Fruit fly (Drosophila melanogaster) whole organism, embryonic: ENCODE data around the gene CG4291.

Experiments
- Antp ChIP-seq: fragments of 200-800 bp; sonication (Bioruptor generic); optimal IDR thresholded peaks from 3 replicates; lab custom pipeline; 2016; ENCODE audit warnings: missing biosample characterization, missing genetic modification characterization
- CG10979 ChIP-seq: fragments of 200-800 bp; sonication (Bioruptor generic); optimal IDR thresholded peaks from 2 replicates; lab custom pipeline; 2018; ENCODE audit warnings: missing biosample characterization, mild to moderate bottlenecking, missing genetic modification characterization, moderate library complexity
- CG11085 ChIP-seq: fragments of 200-800 bp; sonication (Bioruptor generic); IDR thresholded peaks from 2 replicates; pipeline ENCODE4 v1.3.6; 2022; ENCODE audit warnings: missing biosample characterization, missing genetic modification characterization
- CG1233 ChIP-seq: fragments of 200-800 bp; sonication (Bioruptor generic); optimal IDR thresholded peaks from 4 replicates; lab custom pipeline; 2018; ENCODE audit warnings: missing biosample characterization, mild to moderate bottlenecking, missing genetic modification characterization
- CG12659 ChIP-seq: fragments of 200-800 bp; sonication (Bioruptor generic); optimal IDR thresholded peaks from 3 replicates; lab custom pipeline; 2017; ENCODE audit warnings: mild to moderate bottlenecking, missing biosample characterization, missing genetic modification reagents, missing genetic modification characterization
- CG13894 ChIP-seq: fragments of 200-800 bp; sonication (Bioruptor generic); optimal IDR thresholded peaks from 3 replicates; lab custom pipeline; 2018; ENCODE audit warnings: missing biosample characterization, mild to moderate bottlenecking, missing genetic modification characterization, moderate library complexity
- CG14965 ChIP-seq: fragments of 200-800 bp; sonication (Bioruptor generic); optimal IDR thresholded peaks from 2 replicates; lab custom pipeline; 2016; ENCODE audit warnings: missing biosample characterization, missing genetic modification characterization, borderline replicate concordance
- CG15514 ChIP-seq: fragments of 200-800 bp; sonication (Bioruptor generic); optimal IDR thresholded peaks from 3 replicates; lab custom pipeline; 2017; ENCODE audit warnings: missing biosample characterization, missing genetic modification characterization, mild to moderate bottlenecking, moderate library complexity, missing genetic modification reagents
- CG1603 ChIP-seq: fragments of 200-800 bp; sonication (Bioruptor generic); optimal IDR thresholded peaks from 2 replicates; lab custom pipeline; 2019; ENCODE audit warnings: missing biosample characterization, mild to moderate bottlenecking, missing genetic modification characterization, moderate library complexity
- CG18619 ChIP-seq: fragments of 200-800 bp; sonication (Bioruptor generic); optimal IDR thresholded peaks from 3 replicates; lab custom pipeline; 2017; ENCODE audit warnings: missing biosample characterization, mild to moderate bottlenecking, missing genetic modification characterization
- CG2678 ChIP-seq: fragments of 200-800 bp; sonication (Bioruptor generic); optimal IDR thresholded peaks from 3 replicates; lab custom pipeline; 2019; ENCODE audit warnings: missing biosample characterization, mild to moderate bottlenecking, missing genetic modification characterization, moderate library complexity
- CG7839 ChIP-seq: fragments of 200-800 bp; sonication (Bioruptor generic); optimal IDR thresholded peaks from 3 replicates; lab custom pipeline; 2018; ENCODE audit warnings: missing biosample characterization, mild to moderate bottlenecking, missing genetic modification characterization, moderate library complexity
- CG8290 ChIP-seq, 3 experiments: fragments of 200-800 bp; sonication (Bioruptor generic); optimal IDR thresholded peaks; 2 replicates each; lab custom pipeline; 2016 to 2019; ENCODE audit warnings: missing biosample characterization in 3 of 3, missing genetic modification characterization in 3 of 3, mild to moderate bottlenecking in 2 of 3, moderate library complexity in 1 of 3
- CG9727 ChIP-seq: fragments of 200-800 bp; sonication (Bioruptor generic); optimal IDR thresholded peaks from 3 replicates; lab custom pipeline; 2017; ENCODE audit warnings: missing biosample characterization, mild to moderate bottlenecking, missing genetic modification characterization
- CG9797 ChIP-seq: fragments of 200-800 bp; sonication (Bioruptor generic); optimal IDR thresholded peaks from 3 replicates; lab custom pipeline; 2018; ENCODE audit warnings: missing biosample characterization, mild to moderate bottlenecking, missing genetic modification characterization
- Camta ChIP-seq: fragments of 200-800 bp; sonication (Bioruptor generic); optimal IDR thresholded peaks from 2 replicates; lab custom pipeline; 2016; ENCODE audit warnings: missing biosample characterization, missing genetic modification characterization
- D19B ChIP-seq: fragments of 200-800 bp; sonication (Bioruptor generic); optimal IDR thresholded peaks from 2 replicates; lab custom pipeline; 2017; ENCODE audit warnings: missing biosample characterization, mild to moderate bottlenecking, missing genetic modification characterization
- Ets65A ChIP-seq: fragments of 200-800 bp; sonication (Bioruptor generic); peaks from one replicate; lab custom pipeline; 2016; ENCODE audit warnings: missing biosample characterization, missing genetic modification characterization
- Hr39 ChIP-seq: fragments of >200 bp; optimal IDR thresholded peaks from 2 replicates; lab custom pipeline; 2017
- Hsf ChIP-seq: fragments of 200-800 bp; sonication (Bioruptor generic); optimal IDR thresholded peaks from 3 replicates; lab custom pipeline; 2016; ENCODE audit warnings: missing biosample characterization, missing genetic modification characterization
- Lhr ChIP-seq: fragments of 200-800 bp; sonication (Bioruptor generic); optimal IDR thresholded peaks from 3 replicates; lab custom pipeline; 2017; ENCODE audit warnings: mild to moderate bottlenecking, missing biosample characterization, missing genetic modification reagents, missing genetic modification characterization
- Max ChIP-seq: fragments of 200-800 bp; sonication (Bioruptor generic); optimal IDR thresholded peaks from 2 replicates; lab custom pipeline; 2016; ENCODE audit warnings: missing biosample characterization, mild to moderate bottlenecking, missing genetic modification characterization
- Med ChIP-seq: fragments of 200-800 bp; sonication (Bioruptor generic); peaks from one replicate; lab custom pipeline; 2016; ENCODE audit warnings: missing biosample characterization, missing genetic modification characterization, mild to moderate bottlenecking, inconsistent platforms, moderate library complexity
- Meics ChIP-seq: fragments of 200-800 bp; sonication (Bioruptor generic); optimal IDR thresholded peaks from 2 replicates; lab custom pipeline; 2017; ENCODE audit warnings: missing biosample characterization, mild to moderate bottlenecking, missing genetic modification characterization
- NFAT ChIP-seq: fragments of 200-800 bp; sonication (Bioruptor generic); IDR thresholded peaks from 2 replicates; pipeline ENCODE4 v1.3.6; 2022; ENCODE audit warnings: missing biosample characterization, missing genetic modification characterization
- Ptx1 ChIP-seq: fragments of 200-800 bp; sonication (Bioruptor generic); IDR thresholded peaks from 2 replicates; pipeline ENCODE4 v1.3.6; 2022; ENCODE audit warnings: missing biosample characterization, missing genetic modification characterization
- Six4 ChIP-seq: fragments of 200-800 bp; sonication (Bioruptor generic); optimal IDR thresholded peaks from 2 replicates; lab custom pipeline; 2016; ENCODE audit warnings: missing biosample characterization, missing genetic modification characterization
- Xrp1 ChIP-seq: fragments of 200-800 bp; sonication (Bioruptor generic); IDR thresholded peaks from 2 replicates; pipeline ENCODE4 v1.3.6; 2022; ENCODE audit warnings: missing biosample characterization, missing genetic modification characterization
- crol ChIP-seq: fragments of 200-800 bp; sonication (Bioruptor generic); IDR thresholded peaks from 2 replicates; pipeline ENCODE4 v1.3.6; 2022; ENCODE audit warnings: missing biosample characterization, missing genetic modification characterization
- dm ChIP-seq: fragments of 200-800 bp; sonication (Bioruptor generic); optimal IDR thresholded peaks from 3 replicates; lab custom pipeline; 2016; ENCODE audit warnings: missing biosample characterization, missing genetic modification characterization
- esg ChIP-seq: fragments of 200-800 bp; sonication (Bioruptor generic); conservative IDR thresholded peaks from 2 replicates; pipeline ENCODE4 v1.3.6; 2022; ENCODE audit warnings: missing biosample characterization, missing genetic modification characterization
- grau ChIP-seq: fragments of 200-800 bp; optimal IDR thresholded peaks from 3 replicates; lab custom pipeline; 2019; ENCODE audit warnings: missing biosample characterization, mild to moderate bottlenecking, missing genetic modification characterization, moderate library complexity
- gro ChIP-seq: fragments of 200-800 bp; sonication (Bioruptor generic); optimal IDR thresholded peaks from 2 replicates; lab custom pipeline; 2016; ENCODE audit warnings: missing biosample characterization, missing genetic modification characterization
- gsb ChIP-seq: fragments of 200-800 bp; sonication (Bioruptor generic); IDR thresholded peaks from 2 replicates; pipeline ENCODE4 v1.3.6; 2022; ENCODE audit warnings: missing biosample characterization, missing genetic modification characterization
- hth ChIP-seq: fragments of >200 bp; optimal IDR thresholded peaks from 2 replicates; lab custom pipeline; 2017; ENCODE audit warnings: inconsistent platforms
- inv ChIP-seq: fragments of 200-800 bp; sonication (Bioruptor generic); IDR thresholded peaks from 2 replicates; pipeline ENCODE4 v1.3.6; 2022; ENCODE audit warnings: missing biosample characterization, missing genetic modification characterization; ENCODE audit not compliant: partially characterized antibody
- nom ChIP-seq: fragments of 200-800 bp; sonication (Bioruptor generic); optimal IDR thresholded peaks from 2 replicates; lab custom pipeline; 2017; ENCODE audit warnings: missing biosample characterization, missing genetic modification characterization, mild to moderate bottlenecking, moderate library complexity, missing genetic modification reagents
- odd ChIP-seq: fragments of 200-800 bp; sonication (Bioruptor generic); optimal IDR thresholded peaks from 2 replicates; lab custom pipeline; 2017; ENCODE audit warnings: missing biosample characterization, mild to moderate bottlenecking, missing genetic modification characterization
- prd ChIP-seq, 3 experiments: fragments of >200 bp in 2 of 3; fragments of 200-800 bp in 1 of 3; sonication (Bioruptor generic) in 1 of 3; optimal IDR thresholded peaks in 2 of 3; IDR thresholded peaks in 1 of 3; 2 replicates in 2 of 3; 3 replicates in 1 of 3; pipeline versions ENCODE4 v1.3.6 to Lab custom; 2017 to 2022; ENCODE audit warnings: missing biosample characterization in 1 of 3, missing genetic modification characterization in 1 of 3
- row ChIP-seq: fragments of 200-800 bp; sonication (Bioruptor generic); IDR thresholded peaks from 3 replicates; pipeline ENCODE4 v1.3.6; 2022; ENCODE audit warnings: missing biosample characterization, missing genetic modification characterization
- sens ChIP-seq: fragments of 200-800 bp; sonication (Bioruptor generic); peaks from one replicate; lab custom pipeline; 2016; ENCODE audit warnings: missing biosample characterization, missing genetic modification characterization
- sisA ChIP-seq: fragments of 200-800 bp; sonication (Bioruptor generic); IDR thresholded peaks from 2 replicates; pipeline ENCODE4 v1.3.6; 2022; ENCODE audit warnings: missing biosample characterization, missing genetic modification characterization
- slbo ChIP-seq: fragments of 200-800 bp; sonication (Bioruptor generic); IDR thresholded peaks from 2 replicates; pipeline ENCODE4 v1.3.6; 2022; ENCODE audit warnings: missing biosample characterization, missing genetic modification characterization
- stc ChIP-seq: fragments of 200-800 bp; sonication (Bioruptor generic); IDR thresholded peaks from 2 replicates; pipeline ENCODE4 v1.3.6; 2022; ENCODE audit warnings: missing biosample characterization, missing genetic modification characterization
- tap ChIP-seq: fragments of 200-800 bp; optimal IDR thresholded peaks from 3 replicates; lab custom pipeline; 2019; ENCODE audit warnings: missing biosample characterization, mild to moderate bottlenecking, missing genetic modification characterization, moderate library complexity
- tio ChIP-seq: fragments of 200-800 bp; sonication (Bioruptor generic); optimal IDR thresholded peaks from 2 replicates; lab custom pipeline; 2017; ENCODE audit warnings: missing biosample characterization, missing genetic modification characterization, inconsistent platforms
- z ChIP-seq: fragments of 200-800 bp; sonication (Bioruptor generic); IDR thresholded peaks from 3 replicates; pipeline ENCODE4 v1.3.6; 2022; ENCODE audit warnings: missing biosample characterization, missing genetic modification characterization
- zen2 ChIP-seq: fragments of 200-800 bp; sonication (Bioruptor generic); IDR thresholded peaks from 3 replicates; pipeline ENCODE4 v1.3.6; 2022; ENCODE audit warnings: missing biosample characterization, missing genetic modification characterization; ENCODE audit not compliant: partially characterized antibody

The CG4291 gene

dm6 chr2L:895448-895847, 42.9 kb upstream of the CG4291 start:
- TF ChIP-seq CG10979 (tag; lab: Kevin White, UChicago) (no peak), sisA (GFP tag; lab: Robert Waterston, UW) (peak; percentile 46), NFAT (GFP tag; lab: Robert Waterston, UW) (no peak), nom (GFP tag; lab: Kevin White, UChicago) (no peak), gsb (GFP tag; lab: Robert Waterston, UW) (no peak), CG8290 (GFP tag; optimal IDR thresholded peaks at IDR 0.05; lab: Kevin White, UChicago) (no peak), CG8290 (tag; optimal IDR thresholded peaks at IDR 0.05; lab: Kevin White, UChicago) (peak in 1 of 2 experiments; percentile 7), zen2 (GFP tag; lab: Robert Waterston, UW) (no peak), Ets65A (peak; percentile 82), prd (optimal IDR thresholded peaks at IDR 0.05; lab: Kevin White, UChicago) (no peak), prd (GFP tag; IDR thresholded peaks at IDR 0.05; lab: Robert Waterston, UW) (0 out of 3 replicates have a peak, but pooled peaks have one; percentile 20), CG18619 (no peak), CG1603 (tag; lab: Kevin White, UChicago) (peak; percentile 23), hth (lab: Kevin White, UChicago) (no peak), Med (GFP tag; lab: Kevin White, UChicago) (peak; percentile 68), tio (GFP tag; lab: Kevin White, UChicago) (no peak)
- TF ChIP-seq, all 482 proteins: peak for 6

dm6 chr2L:893171-893570, 40.6 kb upstream of the CG4291 start:
- TF ChIP-seq Max (no peak), slbo (GFP tag; lab: Robert Waterston, UW) (peak; percentile 29; the same call in 1 of the 2 replicates), tap (tag; lab: Kevin White, UChicago) (no peak), Hr39 (lab: Kevin White, UChicago) (no peak), Ets65A (peak; percentile 3), CG13894 (tag; lab: Kevin White, UChicago) (peak; percentile 71), CG2678 (tag; lab: Kevin White, UChicago) (peak; percentile 10), Med (GFP tag; lab: Kevin White, UChicago) (peak; percentile 17), Ptx1 (GFP tag; lab: Robert Waterston, UW) (peak; percentile 19; the same call in 1 of the 2 replicates), row (GFP tag; lab: Robert Waterston, UW) (peak; percentile 46; the same call in 2 of the 3 replicates), sens (GFP tag; lab: Kevin White, UChicago) (peak; percentile 60), D19B (GFP tag; lab: Kevin White, UChicago) (peak; percentile 62)

DNA sequence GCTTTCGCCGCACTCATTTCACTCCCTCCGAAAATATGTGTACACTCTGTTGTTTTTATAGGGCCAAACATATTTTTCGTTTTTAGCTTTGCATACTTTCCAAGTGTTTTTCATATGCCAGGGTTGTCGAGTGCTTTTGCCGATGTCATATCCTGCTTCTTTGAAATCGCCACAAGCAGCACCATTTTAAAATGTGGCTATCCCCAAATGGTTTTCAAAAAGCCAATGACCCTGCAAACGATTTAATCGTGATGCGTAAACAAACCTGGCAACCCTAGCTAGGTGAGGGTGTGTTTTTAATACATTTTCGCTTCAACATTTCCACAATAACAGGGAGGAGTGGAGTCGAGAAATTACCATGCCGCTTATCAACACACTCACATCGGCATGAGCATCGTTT, 39.9 kb upstream of the CG4291 start:
- TF ChIP-seq odd (no peak), CG12659 (GFP tag; lab: Kevin White, UChicago) (peak; percentile 15), Antp (GFP tag; lab: Kevin White, UChicago) (peak; percentile 26), dm (no peak), stc (peak; percentile 50; the same call in 1 of the 2 replicates), Lhr (no peak), z (GFP tag; lab: Robert Waterston, UW) (no peak), Meics (GFP tag; lab: Kevin White, UChicago) (peak; percentile 59), CG15514 (GFP tag; lab: Kevin White, UChicago) (peak; percentile 31), CG14965 (GFP tag; lab: Kevin White, UChicago) (no peak), CG9727 (GFP tag; lab: Kevin White, UChicago) (no peak), Camta (peak; percentile 8), CG11085 (no peak), Xrp1 (GFP tag; lab: Robert Waterston, UW) (0 out of 2 replicates have a peak, but pooled peaks have one; percentile 58), CG9797 (GFP tag; lab: Kevin White, UChicago) (no peak), Six4 (GFP tag; lab: Kevin White, UChicago) (no peak), Hsf (GFP tag; lab: Kevin White, UChicago) (peak; percentile 2), crol (GFP tag; lab: Robert Waterston, UW) (no peak), inv (GFP tag; lab: Robert Waterston, UW) (no peak), CG7839 (tag; lab: Kevin White, UChicago) (peak; percentile 48), gro (peak; percentile 2), esg (no peak), grau (tag; lab: Kevin White, UChicago) (peak; percentile 41), CG1233 (GFP tag; lab: Kevin White, UChicago) (no peak)
